Fruit fly (Drosophila melanogaster): Measurements from ENCODE around the gene CG7556.

dm6 chrX:19201630-19202029 lies 22.0 kb upstream of the CG7556 start, which contains the start of gene CG7990:
- no peak for TF ChIP-seq CG9948 (tag; optimal IDR thresholded peaks at IDR 0.05)
- TF ChIP-seq Pif1B (GFP tag; optimal IDR thresholded peaks at IDR 0.05) = no peak
- TF ChIP-seq CG13204 (GFP tag; optimal IDR thresholded peaks at IDR 0.05) = no peak
- TF ChIP-seq CG32121 (GFP tag; IDR thresholded peaks at IDR 0.05) = no peak
- TF ChIP-seq CG12605 (GFP tag; IDR thresholded peaks at IDR 0.05) = no peak
- TF ChIP-seq rn (GFP tag; IDR thresholded peaks at IDR 0.05) = no peak
- no peak for TF ChIP-seq Ets98B (GFP tag; IDR thresholded peaks at IDR 0.05)
